Worm (Caenorhabditis elegans) whole organism, L2 larva: Measurements from ENCODE around the gene F13H10.8.

ENCODE experiments used
- ama-1 ChIP-seq: fragments of 150-350 bp; optimal IDR thresholded peaks from 2 replicates; lab custom pipeline; 2018; ENCODE audit warnings: inconsistent platforms
- egl-27 ChIP-seq: sonication (generic microtip); optimal IDR thresholded peaks from 3 replicates; lab custom pipeline; 2017; ENCODE audit warnings: missing biosample characterization, missing genetic modification reagents, missing genetic modification characterization
- nhr-237 ChIP-seq: fragments of 150-350 bp; optimal IDR thresholded peaks from 2 replicates; lab custom pipeline; 2014; ENCODE audit warnings: missing biosample characterization, missing genetic modification characterization

ce11 chrIV:11049806-11050205, 29.5 kb downstream of the F13H10.8 start, which contains the start of gene F36H1.3:
- TF ChIP-seq ama-1 (lab: Kevin White, UChicago) = no peak
- no peak for TF ChIP-seq egl-27
- no peak for TF ChIP-seq nhr-237 (tag; lab: Kevin White, UChicago)
